Fruit fly (Drosophila melanogaster) whole organism, embryonic: ENCODE results near the gene CG46318.
A peak's percentile ranks its signal among the peaks of the same experiment; 100 is the strongest.

Experiments
- ATbp ChIP-seq: fragments of 200-800 bp; sonication (Bioruptor generic); optimal IDR thresholded peaks from 2 replicates; lab custom pipeline; 2017; ENCODE audit warnings: missing biosample characterization, mild to moderate bottlenecking, missing genetic modification characterization, missing genetic modification reagents
- Asciz ChIP-seq: fragments of 200-800 bp; sonication (Bioruptor generic); optimal IDR thresholded peaks from 2 replicates; lab custom pipeline; 2017; ENCODE audit warnings: missing biosample characterization, mild to moderate bottlenecking, missing genetic modification characterization, missing genetic modification reagents
- CG10209 ChIP-seq: fragments of 200-800 bp; sonication (Bioruptor generic); optimal IDR thresholded peaks from 3 replicates; lab custom pipeline; 2017; ENCODE audit warnings: missing biosample characterization, mild to moderate bottlenecking, missing genetic modification characterization, missing genetic modification reagents
- CG11456 ChIP-seq: fragments of 200-800 bp; sonication (Bioruptor generic); IDR thresholded peaks from 3 replicates; pipeline ENCODE4 v1.3.6; 2022; ENCODE audit warnings: missing biosample characterization, missing genetic modification characterization
- CG1529 ChIP-seq: fragments of 200-800 bp; sonication (Bioruptor generic); optimal IDR thresholded peaks from 3 replicates; lab custom pipeline; 2018; ENCODE audit warnings: missing biosample characterization, missing genetic modification characterization
- CG1647 ChIP-seq: fragments of 200-800 bp; sonication (Bioruptor generic); optimal IDR thresholded peaks from 3 replicates; lab custom pipeline; 2016; ENCODE audit warnings: missing biosample characterization, missing genetic modification characterization
- CG17328 ChIP-seq: fragments of 200-800 bp; sonication (Bioruptor generic); IDR thresholded peaks from 2 replicates; pipeline ENCODE4 v1.3.6; 2022; ENCODE audit warnings: missing biosample characterization, missing genetic modification characterization
- CG17385 ChIP-seq: fragments of 200-800 bp; sonication (Bioruptor generic); optimal IDR thresholded peaks from 3 replicates; lab custom pipeline; 2018; ENCODE audit warnings: missing biosample characterization, mild to moderate bottlenecking, missing genetic modification characterization
- CG18599 ChIP-seq: fragments of 200-800 bp; sonication (Bioruptor generic); optimal IDR thresholded peaks from 3 replicates; lab custom pipeline; 2017; ENCODE audit warnings: missing biosample characterization, missing genetic modification characterization, mild to moderate bottlenecking, moderate library complexity, missing genetic modification reagents
- CG2116 ChIP-seq: fragments of 200-800 bp; sonication (Bioruptor generic); optimal IDR thresholded peaks from 3 replicates; lab custom pipeline; 2018; ENCODE audit warnings: missing biosample characterization, mild to moderate bottlenecking, missing genetic modification characterization
- CG2199 ChIP-seq: fragments of 200-800 bp; sonication (Bioruptor generic); IDR thresholded peaks from 3 replicates; pipeline ENCODE4 v1.3.6; 2022; ENCODE audit warnings: missing biosample characterization, missing genetic modification characterization
- CG2875 ChIP-seq: fragments of 200-800 bp; sonication (Bioruptor generic); optimal IDR thresholded peaks from 2 replicates; lab custom pipeline; 2017; ENCODE audit warnings: missing biosample characterization, mild to moderate bottlenecking, missing genetic modification characterization, missing genetic modification reagents
- CG2889 ChIP-seq: fragments of 200-800 bp; sonication (Bioruptor generic); IDR thresholded peaks from 3 replicates; pipeline ENCODE4 v1.3.6; 2022; ENCODE audit warnings: missing biosample characterization, missing genetic modification characterization
- CG34376 ChIP-seq: fragments of 200-800 bp; sonication (Bioruptor generic); optimal IDR thresholded peaks from 2 replicates; lab custom pipeline; 2018; ENCODE audit warnings: missing biosample characterization, mild to moderate bottlenecking, missing genetic modification characterization
- CG34422 ChIP-seq: fragments of 200-800 bp; sonication (Bioruptor generic); IDR thresholded peaks from 3 replicates; pipeline ENCODE4 v1.3.6; 2022; ENCODE audit warnings: missing biosample characterization, missing genetic modification characterization
- CG4424 ChIP-seq: fragments of 200-800 bp; sonication (Bioruptor generic); optimal IDR thresholded peaks from 3 replicates; lab custom pipeline; 2016; ENCODE audit warnings: missing biosample characterization, missing genetic modification characterization
- CG7556 ChIP-seq: fragments of 200-800 bp; sonication (Bioruptor generic); optimal IDR thresholded peaks from 2 replicates; lab custom pipeline; 2017; ENCODE audit warnings: missing biosample characterization, mild to moderate bottlenecking, missing genetic modification characterization
- CG8765 ChIP-seq: fragments of 200-800 bp; sonication (Bioruptor generic); IDR thresholded peaks from 2 replicates; pipeline ENCODE4 v1.3.6; 2022; ENCODE audit warnings: missing biosample characterization, missing genetic modification characterization
- CG9797 ChIP-seq: fragments of 200-800 bp; sonication (Bioruptor generic); optimal IDR thresholded peaks from 3 replicates; lab custom pipeline; 2018; ENCODE audit warnings: missing biosample characterization, mild to moderate bottlenecking, missing genetic modification characterization
- Drgx ChIP-seq: fragments of 200-800 bp; sonication (Bioruptor generic); IDR thresholded peaks from 2 replicates; pipeline ENCODE4 v1.3.6; 2022; ENCODE audit warnings: missing biosample characterization, missing genetic modification characterization
- Pdp1 ChIP-seq, 2 experiments: fragments of 200-800 bp; sonication (Bioruptor generic); optimal IDR thresholded peaks; 3 replicates each; lab custom pipeline; 2016; ENCODE audit warnings: missing biosample characterization in 2 of 2, missing genetic modification characterization in 2 of 2, mild to moderate bottlenecking in 1 of 2, moderate library complexity in 1 of 2
- Scr ChIP-seq: fragments of 200-800 bp; sonication (Bioruptor generic); IDR thresholded peaks from 2 replicates; pipeline ENCODE4 v1.3.6; 2022; ENCODE audit warnings: missing biosample characterization, missing genetic modification characterization; ENCODE audit not compliant: partially characterized antibody
- Side ChIP-seq: fragments of 200-800 bp; sonication (Bioruptor generic); optimal IDR thresholded peaks from 2 replicates; lab custom pipeline; 2016; ENCODE audit warnings: missing biosample characterization, missing genetic modification characterization
- Sin3A ChIP-seq: fragments of >200 bp; optimal IDR thresholded peaks from 2 replicates; lab custom pipeline; 2018
- YL-1 ChIP-seq: fragments of 200-800 bp; sonication (Bioruptor generic); optimal IDR thresholded peaks from 3 replicates; lab custom pipeline; 2017; ENCODE audit warnings: missing biosample characterization, mild to moderate bottlenecking, missing genetic modification characterization
- ase ChIP-seq: fragments of 200-800 bp; sonication (Bioruptor generic); IDR thresholded peaks from 3 replicates; pipeline ENCODE4 v1.3.6; 2022; ENCODE audit warnings: missing biosample characterization, missing genetic modification characterization
- bbx ChIP-seq: fragments of 200-800 bp; sonication (Bioruptor generic); IDR thresholded peaks from 2 replicates; pipeline ENCODE4 v1.3.6; 2022; ENCODE audit warnings: missing biosample characterization, missing genetic modification characterization; ENCODE audit not compliant: partially characterized antibody
- bowl ChIP-seq: fragments of 200-800 bp; sonication (Bioruptor generic); IDR thresholded peaks from 2 replicates; pipeline ENCODE4 v1.3.6; 2022; ENCODE audit warnings: missing biosample characterization, missing genetic modification characterization
- bsh ChIP-seq, 2 experiments: fragments of 200-800 bp; sonication (Bioruptor generic); optimal IDR thresholded peaks; 2 replicates each; lab custom pipeline; 2017 to 2018; ENCODE audit warnings: mild to moderate bottlenecking in 2 of 2, missing biosample characterization in 2 of 2, missing genetic modification characterization in 2 of 2, moderate library complexity in 1 of 2
- croc ChIP-seq: fragments of 200-800 bp; sonication (Bioruptor generic); conservative IDR thresholded peaks from 3 replicates; pipeline ENCODE4 v1.3.6; 2022; ENCODE audit warnings: missing biosample characterization, missing genetic modification characterization
- dm ChIP-seq: fragments of 200-800 bp; sonication (Bioruptor generic); optimal IDR thresholded peaks from 3 replicates; lab custom pipeline; 2016; ENCODE audit warnings: missing biosample characterization, missing genetic modification characterization
- eyg ChIP-seq: fragments of 200-800 bp; sonication (Bioruptor generic); optimal IDR thresholded peaks from 3 replicates; lab custom pipeline; 2016; ENCODE audit warnings: missing biosample characterization, missing genetic modification characterization
- fd96Cb ChIP-seq: fragments of 200-800 bp; sonication (Bioruptor generic); optimal IDR thresholded peaks from 2 replicates; lab custom pipeline; 2018; ENCODE audit warnings: missing biosample characterization, mild to moderate bottlenecking, missing genetic modification characterization, moderate library complexity
- fru ChIP-seq: fragments of >200 bp; optimal IDR thresholded peaks from 2 replicates; lab custom pipeline; 2017
- gce ChIP-seq: fragments of 200-800 bp; sonication (Bioruptor generic); IDR thresholded peaks from 3 replicates; pipeline ENCODE4 v1.3.6; 2022; ENCODE audit warnings: missing biosample characterization, missing genetic modification characterization
- gsb ChIP-seq: fragments of 200-800 bp; sonication (Bioruptor generic); IDR thresholded peaks from 2 replicates; pipeline ENCODE4 v1.3.6; 2022; ENCODE audit warnings: missing biosample characterization, missing genetic modification characterization
- hb ChIP-seq: fragments of 200-800 bp; sonication (Bioruptor generic); IDR thresholded peaks from 3 replicates; pipeline ENCODE4 v1.3.6; 2022; ENCODE audit warnings: missing biosample characterization, missing genetic modification characterization; ENCODE audit not compliant: partially characterized antibody
- ind ChIP-seq: fragments of 200-800 bp; sonication (Bioruptor generic); optimal IDR thresholded peaks from 3 replicates; lab custom pipeline; 2016; ENCODE audit warnings: missing biosample characterization, missing genetic modification characterization
- kay ChIP-seq: fragments of 200-800 bp; sonication (Bioruptor generic); optimal IDR thresholded peaks from 2 replicates; lab custom pipeline; 2016; ENCODE audit warnings: missing biosample characterization, missing genetic modification characterization
- knrl ChIP-seq: fragments of 200-800 bp; sonication (Bioruptor generic); IDR thresholded peaks from 3 replicates; pipeline ENCODE4 v1.3.6; 2022; ENCODE audit warnings: missing biosample characterization, missing genetic modification characterization; ENCODE audit not compliant: partially characterized antibody
- luna ChIP-seq: fragments of 200-800 bp; sonication (Bioruptor generic); optimal IDR thresholded peaks from 2 replicates; lab custom pipeline; 2016; ENCODE audit warnings: missing biosample characterization, missing genetic modification characterization
- peb ChIP-seq: fragments of 200-800 bp; sonication (Bioruptor generic); IDR thresholded peaks from 2 replicates; pipeline ENCODE4 v1.3.6; 2022; ENCODE audit warnings: missing biosample characterization, missing genetic modification characterization
- pita ChIP-seq: fragments of 200-800 bp; sonication (Bioruptor generic); optimal IDR thresholded peaks from 2 replicates; lab custom pipeline; 2017; ENCODE audit warnings: missing biosample characterization, mild to moderate bottlenecking, missing genetic modification characterization
- psq ChIP-seq: fragments of 200-800 bp; sonication (Bioruptor generic); optimal IDR thresholded peaks from 2 replicates; lab custom pipeline; 2017; ENCODE audit warnings: missing biosample characterization, missing genetic modification characterization
- run ChIP-seq: fragments of 200-800 bp; sonication (Bioruptor generic); optimal IDR thresholded peaks from 3 replicates; lab custom pipeline; 2018; ENCODE audit warnings: missing biosample characterization, mild to moderate bottlenecking, missing genetic modification characterization
- salm ChIP-seq: fragments of 200-800 bp; sonication (Bioruptor generic); optimal IDR thresholded peaks from 2 replicates; lab custom pipeline; 2018; ENCODE audit warnings: missing biosample characterization, mild to moderate bottlenecking, missing genetic modification characterization
- sens ChIP-seq: fragments of 200-800 bp; sonication (Bioruptor generic); peaks from one replicate; lab custom pipeline; 2016; ENCODE audit warnings: missing biosample characterization, missing genetic modification characterization
- stwl ChIP-seq: fragments of 200-800 bp; sonication (Bioruptor generic); optimal IDR thresholded peaks from 3 replicates; lab custom pipeline; 2018; ENCODE audit warnings: missing biosample characterization, mild to moderate bottlenecking, missing genetic modification characterization, moderate library complexity
- trem ChIP-seq: fragments of 200-800 bp; optimal IDR thresholded peaks from 3 replicates; lab custom pipeline; 2019; ENCODE audit warnings: missing biosample characterization, mild to moderate bottlenecking, missing genetic modification characterization, moderate library complexity
- unpg ChIP-seq: fragments of 200-800 bp; sonication (Bioruptor generic); optimal IDR thresholded peaks from 3 replicates; lab custom pipeline; 2018; ENCODE audit warnings: missing biosample characterization, mild to moderate bottlenecking, missing genetic modification characterization, moderate library complexity
- vfl ChIP-seq: fragments of 200-800 bp; sonication (Bioruptor generic); optimal IDR thresholded peaks from 2 replicates; lab custom pipeline; 2016; ENCODE audit warnings: missing biosample characterization, missing genetic modification characterization

Gene CG46318

dm6 chr3R:18667659-18668248 lies 12.7 kb upstream of the CG46318 start, which contains the start of gene CG31229 (continued):
- TF ChIP-seq gsb (GFP tag; lab: Robert Waterston, UW) (no peak), Scr (GFP tag; lab: Robert Waterston, UW) (peak; percentile 64), unpg (GFP tag; lab: Kevin White, UChicago) (no peak), bbx (peak; percentile 27; the same call in 1 of the 2 replicates), CG11456 (no peak), trem (tag; lab: Kevin White, UChicago) (peak; percentile 6), knrl (GFP tag; lab: Robert Waterston, UW) (peak; percentile 21; the same call in 1 of the 3 replicates), gce (GFP tag; lab: Robert Waterston, UW) (no peak), CG1647 (no peak), ATbp (GFP tag; lab: Kevin White, UChicago) (no peak), Side (no peak), CG7556 (GFP tag; lab: Kevin White, UChicago) (no peak), bowl (GFP tag; lab: Robert Waterston, UW) (no peak), kay (GFP tag; lab: Kevin White, UChicago) (no peak), Pdp1 (GFP tag; optimal IDR thresholded peaks at IDR 0.05; lab: Kevin White, UChicago) (peak in 1 of 2 experiments; percentile 97), Sin3A (peak; percentile 34), croc (GFP tag; lab: Robert Waterston, UW) (no peak), Drgx (GFP tag; lab: Robert Waterston, UW) (no peak), sens (peak; percentile 72), pita (no peak), CG2116 (GFP tag; lab: Kevin White, UChicago) (peak; percentile 62), CG1529 (GFP tag; lab: Kevin White, UChicago) (no peak), CG2199 (GFP tag; lab: Robert Waterston, UW) (no peak), YL-1 (peak; percentile 7), luna (GFP tag; lab: Kevin White, UChicago) (no peak), psq (no peak), CG8765 (GFP tag; lab: Robert Waterston, UW) (no peak), dm (GFP tag; lab: Kevin White, UChicago) (peak; percentile 33), CG34422 (no peak; the same call in 2 of the 3 replicates), run (tag; lab: Kevin White, UChicago) (no peak), CG18599 (no peak), CG9797 (GFP tag; lab: Kevin White, UChicago) (peak; percentile 28), stwl (tag; lab: Kevin White, UChicago) (peak; percentile 54), fru (lab: Kevin White, UChicago) (no peak), vfl (GFP tag; lab: Kevin White, UChicago) (no peak), hb (GFP tag; lab: Robert Waterston, UW) (0 out of 3 replicates have a peak, but pooled peaks have one; percentile 37), Asciz (GFP tag; lab: Kevin White, UChicago) (no peak), CG2889 (GFP tag; lab: Robert Waterston, UW) (no peak), salm (tag; lab: Kevin White, UChicago) (no peak), CG34376 (no peak), bsh (GFP tag; optimal IDR thresholded peaks at IDR 0.05; lab: Kevin White, UChicago) (peak in 1 of 2 experiments; percentile 15), CG2875 (GFP tag; lab: Kevin White, UChicago) (no peak), CG10209 (no peak), ase (GFP tag; lab: Robert Waterston, UW) (no peak), CG17328 (no peak), fd96Cb (tag; lab: Kevin White, UChicago) (no peak), peb (no peak), eyg (no peak), ind (GFP tag; lab: Kevin White, UChicago) (no peak), CG17385 (GFP tag; lab: Kevin White, UChicago) (no peak), CG4424 (GFP tag; lab: Kevin White, UChicago) (no peak)
